Fruit fly (Drosophila melanogaster): ENCODE results near the gene Oatp30B.

Oatp30B gene

DNA sequence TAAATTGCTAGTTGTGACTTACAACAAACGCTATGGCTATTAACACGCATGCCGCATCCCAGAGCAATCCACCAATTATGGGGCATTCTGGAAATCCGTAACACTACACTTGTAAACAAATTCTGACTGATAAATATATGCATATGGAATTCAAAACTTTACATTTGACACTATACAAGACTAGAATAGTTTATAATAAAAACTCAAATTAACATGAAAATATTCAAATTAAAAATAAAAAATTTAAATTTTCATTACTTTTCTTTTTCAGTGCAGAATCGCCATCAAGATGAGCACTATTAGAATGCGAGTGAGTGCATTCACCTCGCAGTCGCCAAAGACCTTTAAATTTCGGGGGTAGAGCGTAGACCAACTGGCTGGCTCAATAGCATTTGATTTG is 64.9 kb downstream of the Oatp30B start:
- TF ChIP-seq ttk (optimal IDR thresholded peaks at IDR 0.05) = no peak
- TF ChIP-seq Sin3A (optimal IDR thresholded peaks at IDR 0.05) = no peak
- no peak for TF ChIP-seq psq (optimal IDR thresholded peaks at IDR 0.05)
- no peak for TF ChIP-seq Myc (optimal IDR thresholded peaks at IDR 0.05)
- TF ChIP-seq insv (optimal IDR thresholded peaks at IDR 0.05) = no peak
- no peak for TF ChIP-seq h (optimal IDR thresholded peaks at IDR 0.05)

- TF ChIP-seq ttk (optimal IDR thresholded peaks at IDR 0.05) = no peak
- no peak for TF ChIP-seq h (optimal IDR thresholded peaks at IDR 0.05)
- TF ChIP-seq insv (optimal IDR thresholded peaks at IDR 0.05) = no peak
- no peak for TF ChIP-seq psq (optimal IDR thresholded peaks at IDR 0.05)
Observed at dm6 chr2L:9589176-9589575, 68.2 kb downstream of the Oatp30B start, which contains the start of gene CG3841. CG3841 (plus strand) TSS chr2L:9589476.
